Worm (Caenorhabditis elegans) whole organism, midembryonic: Measurements from ENCODE around the gene lips-7.

Source experiments
- flt-1 ChIP-seq: fragments of 200-800 bp; sonication (Bioruptor generic); IDR thresholded peaks from 2 replicates; pipeline ENCODE4 v1.3.6; 2022; ENCODE audit warnings: missing genetic modification characterization, missing compliant biosample characterization
- med-1 ChIP-seq: sonication (generic microtip); optimal IDR thresholded peaks from 2 replicates; lab custom pipeline; 2017; ENCODE audit warnings: missing genetic modification characterization, mild to moderate bottlenecking, missing compliant biosample characterization, antibody characterized with exemption, missing genetic modification reagents; ENCODE audit not compliant: insufficient read depth
- tab-1 ChIP-seq: fragments of 200-800 bp; sonication (Bioruptor generic); IDR thresholded peaks from 2 replicates; pipeline ENCODE4 v1.3.6; 2022; ENCODE audit warnings: missing genetic modification characterization, missing compliant biosample characterization

DNA sequence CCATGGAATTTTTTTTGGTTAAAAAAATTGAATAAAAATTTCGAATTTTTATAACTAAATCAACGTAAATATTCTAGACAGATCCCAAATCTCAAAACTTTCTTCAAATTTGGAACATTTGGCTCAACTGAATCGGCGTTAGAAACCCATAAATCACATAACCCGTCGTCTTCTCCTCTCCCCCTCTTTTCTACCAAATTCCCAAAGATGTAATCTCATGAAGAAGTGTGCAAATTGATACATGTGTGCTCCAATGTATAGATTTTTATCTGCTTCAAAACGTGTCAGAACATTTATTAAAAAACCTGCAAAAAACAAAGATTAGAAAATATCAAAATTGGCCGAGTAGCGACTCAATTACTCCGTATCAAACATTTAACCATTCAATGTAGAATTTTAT lies 39.0 kb upstream of the lips-7 start:
- TF ChIP-seq tab-1: no peak
- no peak for TF ChIP-seq med-1 (GFP tag; lab: Kevin White, UChicago)
- TF ChIP-seq flt-1 (GFP tag; lab: Robert Waterston, UW): no peak
